Fruit fly (Drosophila melanogaster): Measurements from ENCODE around the gene CG5225.

Gene CG5225

dm6 chr3R:16983001-16983400 is 45.5 kb upstream of the CG5225 start:
- TF ChIP-seq Hr78 (GFP tag; optimal IDR thresholded peaks at IDR 0.05) (no peak), br (GFP tag; optimal IDR thresholded peaks at IDR 0.05) (no peak), h (GFP tag; optimal IDR thresholded peaks at IDR 0.05) (no peak), CG9705 (GFP tag; optimal IDR thresholded peaks at IDR 0.05) (no peak), jim (GFP tag; optimal IDR thresholded peaks at IDR 0.05) (no peak), Abd-B (GFP tag; optimal IDR thresholded peaks at IDR 0.05) (no peak)

dm6 chr3R:16984221-16984620 is 44.3 kb upstream of the CG5225 start:
- TF ChIP-seq Hnf4 (GFP tag; optimal IDR thresholded peaks at IDR 0.05) (no peak), Vsx2 (GFP tag; optimal IDR thresholded peaks at IDR 0.05; ENCODE audit: partially characterized antibody) (no peak), psq (GFP tag; optimal IDR thresholded peaks at IDR 0.05) (no peak), usp (GFP tag; optimal IDR thresholded peaks at IDR 0.05) (no peak), CG32264 (GFP tag; optimal IDR thresholded peaks at IDR 0.05) (no peak), Dfd (GFP tag; optimal IDR thresholded peaks at IDR 0.05) (no peak), Dif (GFP tag; optimal IDR thresholded peaks at IDR 0.05; ENCODE audit: partially characterized antibody) (no peak), Sp1 (GFP tag; optimal IDR thresholded peaks at IDR 0.05) (no peak), tai (GFP tag; optimal IDR thresholded peaks at IDR 0.05) (no peak), woc (GFP tag; optimal IDR thresholded peaks at IDR 0.05) (no peak), fru (GFP tag; optimal IDR thresholded peaks at IDR 0.05) (no peak), Hr83 (GFP tag; optimal IDR thresholded peaks at IDR 0.05; ENCODE audit: poor library complexity, severe bottlenecking) (no peak), Mio (GFP tag; optimal IDR thresholded peaks at IDR 0.05) (no peak), OdsH (GFP tag; optimal IDR thresholded peaks at IDR 0.05) (no peak), h (GFP tag; optimal IDR thresholded peaks at IDR 0.05) (no peak), CG9705 (GFP tag; optimal IDR thresholded peaks at IDR 0.05) (no peak), Abd-B (GFP tag; optimal IDR thresholded peaks at IDR 0.05) (no peak), N (GFP tag; optimal IDR thresholded peaks at IDR 0.05) (no peak)

- TF ChIP-seq usp (GFP tag; optimal IDR thresholded peaks at IDR 0.05), result no peak
- no peak for TF ChIP-seq Abd-B (GFP tag; optimal IDR thresholded peaks at IDR 0.05)
- peak; percentile 39 for TF ChIP-seq psq (GFP tag; optimal IDR thresholded peaks at IDR 0.05)
- TF ChIP-seq OdsH (GFP tag; optimal IDR thresholded peaks at IDR 0.05), result peak; percentile 32
- peak; percentile 62 for TF ChIP-seq HLH106 (tag; optimal IDR thresholded peaks at IDR 0.05)
- peak; percentile 35 for TF ChIP-seq h (GFP tag; optimal IDR thresholded peaks at IDR 0.05)
- TF ChIP-seq rgr (GFP tag; optimal IDR thresholded peaks at IDR 0.05), result peak; percentile 39
- no peak for TF ChIP-seq dl (GFP tag; optimal IDR thresholded peaks at IDR 0.05; ENCODE audit: insufficient read depth in 1 of 2, partially characterized antibody in 2 of 2)
- TF ChIP-seq Hr83 (GFP tag; optimal IDR thresholded peaks at IDR 0.05; ENCODE audit: poor library complexity, severe bottlenecking), result no peak
- peak; percentile 46 for TF ChIP-seq dmrt93B (GFP tag; optimal IDR thresholded peaks at IDR 0.05)
- no peak for TF ChIP-seq GATAd (GFP tag; optimal IDR thresholded peaks at IDR 0.05)
- no peak for TF ChIP-seq Dfd (GFP tag; optimal IDR thresholded peaks at IDR 0.05)
- no peak for TF ChIP-seq Mio (GFP tag; optimal IDR thresholded peaks at IDR 0.05)
- peak; percentile 1 for TF ChIP-seq woc (GFP tag; optimal IDR thresholded peaks at IDR 0.05)
- TF ChIP-seq br (GFP tag; optimal IDR thresholded peaks at IDR 0.05), result peak; percentile 57
- peak; percentile 50 for TF ChIP-seq ey (GFP tag; optimal IDR thresholded peaks at IDR 0.05)
- TF ChIP-seq CG9705 (GFP tag; optimal IDR thresholded peaks at IDR 0.05), result no peak
- no peak for TF ChIP-seq Jra (GFP tag; optimal IDR thresholded peaks at IDR 0.05)
- TF ChIP-seq Rel (GFP tag; optimal IDR thresholded peaks at IDR 0.05), result no peak
- TF ChIP-seq Rel (tag; optimal IDR thresholded peaks at IDR 0.05), result no peak
- TF ChIP-seq dsf (GFP tag; optimal IDR thresholded peaks at IDR 0.05; ENCODE audit: borderline replicate concordance), result no peak
- TF ChIP-seq brk (GFP tag; optimal IDR thresholded peaks at IDR 0.05), result no peak
- TF ChIP-seq Dif (GFP tag; optimal IDR thresholded peaks at IDR 0.05; ENCODE audit: partially characterized antibody), result no peak
- peak; percentile 66 for TF ChIP-seq fru (GFP tag; optimal IDR thresholded peaks at IDR 0.05)
- TF ChIP-seq Sp1 (GFP tag; optimal IDR thresholded peaks at IDR 0.05), result peak; percentile 11
- TF ChIP-seq N (GFP tag; optimal IDR thresholded peaks at IDR 0.05), result no peak
- TF ChIP-seq CG32264 (GFP tag; optimal IDR thresholded peaks at IDR 0.05), result no peak
- no peak for TF ChIP-seq CrebA (GFP tag; optimal IDR thresholded peaks at IDR 0.05; ENCODE audit: borderline replicate concordance)
- no peak for TF ChIP-seq lola (GFP tag; optimal IDR thresholded peaks at IDR 0.05)
- TF ChIP-seq foxo (GFP tag; optimal IDR thresholded peaks at IDR 0.05), result peak in 1 of 2 experiments; percentile 67
- peak; percentile 21 for TF ChIP-seq pan (optimal IDR thresholded peaks at IDR 0.05)
- no peak for TF ChIP-seq Vsx2 (GFP tag; optimal IDR thresholded peaks at IDR 0.05; ENCODE audit: partially characterized antibody)
- no peak for TF ChIP-seq sv (GFP tag; optimal IDR thresholded peaks at IDR 0.05)
- TF ChIP-seq Myc (optimal IDR thresholded peaks at IDR 0.05), result no peak
- no peak for TF ChIP-seq sage (GFP tag; optimal IDR thresholded peaks at IDR 0.05)
- TF ChIP-seq Hnf4 (GFP tag; optimal IDR thresholded peaks at IDR 0.05), result peak; percentile 4
Measured at dm6 chr3R:16985547-16985946, 42.9 kb upstream of the CG5225 start.
